Worm (Caenorhabditis elegans) whole organism, mixed stage, embryonic: ENCODE measurements around the gene mtx-2.

Experiments used
- blmp-1 ChIP-seq: fragments of 150-350 bp; optimal IDR thresholded peaks from 2 replicates; lab custom pipeline; 2014; ENCODE audit warnings: missing biosample characterization, missing genetic modification characterization
- ceh-83 ChIP-seq: fragments of 200-800 bp; sonication (Bioruptor generic); optimal IDR thresholded peaks from 2 replicates; lab custom pipeline; 2018; ENCODE audit warnings: mild to moderate bottlenecking, missing genetic modification characterization, missing compliant biosample characterization
- ces-1 ChIP-seq: fragments of 150-350 bp; optimal IDR thresholded peaks from 2 replicates; lab custom pipeline; 2014; ENCODE audit warnings: missing biosample characterization, missing genetic modification reagents, missing genetic modification characterization
- elt-1 ChIP-seq: sonication (generic microtip); optimal IDR thresholded peaks from 2 replicates; lab custom pipeline; 2017; ENCODE audit warnings: missing genetic modification characterization, mild to moderate bottlenecking, missing compliant biosample characterization, antibody characterized with exemption, moderate library complexity, borderline replicate concordance; ENCODE audit not compliant: insufficient read depth
- elt-3 ChIP-seq: fragments of 150-350 bp; optimal IDR thresholded peaks from 2 replicates; lab custom pipeline; 2014; ENCODE audit warnings: missing biosample characterization, missing genetic modification characterization
- lin-13 ChIP-seq: fragments of 150-350 bp; optimal IDR thresholded peaks from 2 replicates; lab custom pipeline; 2014; ENCODE audit warnings: missing biosample characterization, missing genetic modification characterization
- mls-2 ChIP-seq: sonication (generic microtip); optimal IDR thresholded peaks from 2 replicates; lab custom pipeline; 2016; ENCODE audit warnings: mild to moderate bottlenecking, missing genetic modification characterization, moderate library complexity, missing compliant biosample characterization
- nhr-2 ChIP-seq: fragments of 150-350 bp; optimal IDR thresholded peaks from 2 replicates; lab custom pipeline; 2014; ENCODE audit warnings: missing biosample characterization, missing genetic modification characterization
- nhr-76 ChIP-seq: sonication (generic microtip); optimal IDR thresholded peaks from 2 replicates; lab custom pipeline; 2017; ENCODE audit warnings: missing biosample characterization, missing genetic modification characterization
- pha-4 ChIP-seq: fragments of 150-350 bp; optimal IDR thresholded peaks from 2 replicates; lab custom pipeline; 2018; ENCODE audit warnings: missing biosample characterization, missing genetic modification reagents, missing genetic modification characterization
- snpc-4 ChIP-seq: fragments of 150-350 bp; optimal IDR thresholded peaks from 2 replicates; lab custom pipeline; 2014; ENCODE audit warnings: missing biosample characterization, missing genetic modification characterization
- unc-39 ChIP-seq: fragments of 150-350 bp; optimal IDR thresholded peaks from 2 replicates; lab custom pipeline; 2014; ENCODE audit warnings: missing biosample characterization, missing genetic modification characterization

DNA sequence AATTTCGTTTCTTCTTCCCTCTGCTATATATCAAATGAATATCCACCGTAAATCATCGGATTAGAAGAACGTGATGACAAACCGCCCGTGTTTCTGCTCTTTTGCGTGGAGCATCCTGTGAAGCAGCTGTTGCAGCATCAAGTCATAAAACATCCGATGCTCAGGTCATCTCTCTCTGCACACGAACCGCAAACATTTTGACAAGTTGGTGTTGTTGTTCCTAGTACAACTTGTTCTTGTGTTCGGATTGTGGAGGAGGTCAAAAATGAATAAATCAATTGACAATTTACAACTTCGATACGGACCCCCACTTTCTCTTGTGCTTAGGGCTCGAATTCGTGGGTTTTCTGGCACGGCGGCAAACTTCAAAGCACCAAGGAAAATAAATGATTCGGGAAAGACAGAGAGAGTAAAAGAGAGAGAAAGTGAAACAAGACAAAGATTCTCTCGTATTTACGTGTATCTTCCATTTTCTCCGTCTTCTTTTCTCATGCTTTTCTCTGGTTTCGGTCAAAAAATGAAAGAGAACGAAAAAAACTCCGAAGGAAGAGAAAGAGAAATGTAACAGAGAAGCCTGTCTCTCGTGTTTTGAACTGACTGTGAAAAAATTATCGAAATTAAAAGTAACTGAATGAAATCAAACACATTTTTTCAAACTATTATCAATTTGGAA, 17.3 kb upstream of the mtx-2 start:
- TF ChIP-seq nhr-2 (tag; lab: Kevin White, UChicago) (peak; percentile 12), lin-13 (tag; lab: Kevin White, UChicago) (no peak), blmp-1 (no peak), elt-3 (tag; lab: Kevin White, UChicago) (no peak), elt-1 (tag; lab: Kevin White, UChicago) (no peak), snpc-4 (tag; lab: Kevin White, UChicago) (no peak), ceh-83 (GFP tag; lab: Kevin White, UChicago) (no peak), mls-2 (no peak), ces-1 (GFP tag; lab: Kevin White, UChicago) (no peak), unc-39 (tag; lab: Kevin White, UChicago) (no peak), nhr-76 (tag; lab: Kevin White, UChicago) (no peak), pha-4 (tag; lab: Kevin White, UChicago) (no peak)
